Fruit fly (Drosophila melanogaster): ENCODE results near the gene CG34148.

The CG34148 gene

DNA sequence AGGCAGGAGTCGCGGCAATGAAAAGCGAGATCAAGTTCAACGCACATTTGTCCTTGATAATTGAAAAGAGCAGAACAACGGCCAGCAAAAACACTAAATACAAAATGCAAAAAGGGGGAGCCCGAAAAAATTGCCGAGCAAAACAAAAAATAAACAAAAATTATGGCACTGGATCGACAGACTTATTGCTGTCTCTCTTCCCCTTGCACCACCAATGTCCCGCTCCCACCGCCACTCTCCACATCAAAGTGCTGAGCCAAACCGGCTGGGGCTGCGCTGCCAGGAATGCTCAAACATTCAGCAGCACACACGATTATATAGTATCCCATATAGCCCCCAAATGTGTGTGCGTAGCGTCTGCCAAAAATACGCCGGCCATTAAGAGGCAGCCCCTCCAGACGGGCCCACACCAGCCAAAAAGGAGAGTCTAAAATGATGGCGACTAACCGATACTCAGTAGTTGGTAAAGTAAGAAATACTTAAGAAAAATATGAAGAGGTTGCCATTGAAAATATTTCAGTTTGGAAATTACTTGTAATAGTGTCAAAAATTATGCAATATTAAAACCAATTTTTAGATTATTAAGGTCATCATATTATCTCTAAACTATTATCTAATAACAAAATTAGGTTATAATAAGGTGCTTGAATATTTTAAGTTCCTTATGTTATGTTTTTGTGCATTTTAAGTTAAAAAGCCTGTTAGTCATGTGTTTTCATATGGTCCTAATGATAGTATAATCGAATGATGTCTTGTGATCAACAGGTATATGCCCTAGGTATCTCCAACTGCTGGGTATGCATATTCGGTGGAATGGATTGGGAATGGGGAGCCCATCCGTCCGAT is 43.1 kb upstream of the CG34148 start (continued):
- TF ChIP-seq Ets96B (tag; optimal IDR thresholded peaks at IDR 0.05): peak; percentile 77
- no peak for TF ChIP-seq fd85E (GFP tag; optimal IDR thresholded peaks at IDR 0.05)
- TF ChIP-seq CG15336 (GFP tag; IDR thresholded peaks at IDR 0.05): peak; percentile 38; the same call in 1 of the 2 replicates
- TF ChIP-seq vri (GFP tag; optimal IDR thresholded peaks at IDR 0.05): peak; percentile 62
- TF ChIP-seq spab (GFP tag; optimal IDR thresholded peaks at IDR 0.05): peak; percentile 85
- peak; percentile 75 for TF ChIP-seq CG34406 (GFP tag; optimal IDR thresholded peaks at IDR 0.05)
- TF ChIP-seq CG6163 (GFP tag; IDR thresholded peaks at IDR 0.05): 0 out of 3 replicates have a peak, but pooled peaks have one; percentile 53
- TF ChIP-seq dsx (GFP tag; optimal IDR thresholded peaks at IDR 0.05; ENCODE audit: poor library complexity, severe bottlenecking): peak; percentile 71
- TF ChIP-seq CG6854 (GFP tag; optimal IDR thresholded peaks at IDR 0.05): no peak
- no peak for TF ChIP-seq Lpt (GFP tag; optimal IDR thresholded peaks at IDR 0.05)
- peak in 1 of 2 experiments; percentile 62 for TF ChIP-seq salr (GFP tag; optimal IDR thresholded peaks at IDR 0.05)
- TF ChIP-seq eg (GFP tag; IDR thresholded peaks at IDR 0.05): no peak
- TF ChIP-seq dac (GFP tag; optimal IDR thresholded peaks at IDR 0.05): no peak
- TF ChIP-seq CG6792 (GFP tag; optimal IDR thresholded peaks at IDR 0.05): peak; percentile 71
- peak; percentile 27 for TF ChIP-seq Ets21C (GFP tag; optimal IDR thresholded peaks at IDR 0.05)
- TF ChIP-seq CG7368 (GFP tag; optimal IDR thresholded peaks at IDR 0.05): peak; percentile 28
- TF ChIP-seq CG31627 (GFP tag; optimal IDR thresholded peaks at IDR 0.05): peak; percentile 69
- peak; percentile 71 for TF ChIP-seq CG10669 (GFP tag; optimal IDR thresholded peaks at IDR 0.05)
- peak; percentile 64 for TF ChIP-seq Blimp-1 (GFP tag; optimal IDR thresholded peaks at IDR 0.05)
- peak; percentile 38 for TF ChIP-seq CG4318 (GFP tag; optimal IDR thresholded peaks at IDR 0.05)
- TF ChIP-seq CG11762 (GFP tag; optimal IDR thresholded peaks at IDR 0.05; ENCODE audit: insufficient read depth): peak; percentile 66
- TF ChIP-seq Sox15 (GFP tag; optimal IDR thresholded peaks at IDR 0.05): peak; percentile 57
- TF ChIP-seq Gug (GFP tag; IDR thresholded peaks at IDR 0.05): no peak
- peak; percentile 15 for TF ChIP-seq CG6276 (GFP tag; optimal IDR thresholded peaks at IDR 0.05)
- peak; percentile 76 for TF ChIP-seq achi (GFP tag; optimal IDR thresholded peaks at IDR 0.05)
- TF ChIP-seq CG16779 (tag; optimal IDR thresholded peaks at IDR 0.05): peak; percentile 19
- TF ChIP-seq CG8119 (GFP tag; IDR thresholded peaks at IDR 0.05): peak; percentile 23; the same call in 1 of the 3 replicates
- peak; percentile 78 for TF ChIP-seq Met (GFP tag; optimal IDR thresholded peaks at IDR 0.05)
- TF ChIP-seq CG11294 (GFP tag; IDR thresholded peaks at IDR 0.05): no peak
- peak; percentile 80 for TF ChIP-seq topi (GFP tag; optimal IDR thresholded peaks at IDR 0.05)
- peak; percentile 74 for TF ChIP-seq CG8632 (GFP tag; optimal IDR thresholded peaks at IDR 0.05)
- peak; percentile 58 for TF ChIP-seq Smox (GFP tag; optimal IDR thresholded peaks at IDR 0.05)
- peak; percentile 86 for TF ChIP-seq esn (GFP tag; optimal IDR thresholded peaks at IDR 0.05)
- peak; percentile 74 for TF ChIP-seq acj6 (GFP tag; optimal IDR thresholded peaks at IDR 0.05)
- peak; percentile 52 for TF ChIP-seq Hr39 (GFP tag; optimal IDR thresholded peaks at IDR 0.05)

DNA sequence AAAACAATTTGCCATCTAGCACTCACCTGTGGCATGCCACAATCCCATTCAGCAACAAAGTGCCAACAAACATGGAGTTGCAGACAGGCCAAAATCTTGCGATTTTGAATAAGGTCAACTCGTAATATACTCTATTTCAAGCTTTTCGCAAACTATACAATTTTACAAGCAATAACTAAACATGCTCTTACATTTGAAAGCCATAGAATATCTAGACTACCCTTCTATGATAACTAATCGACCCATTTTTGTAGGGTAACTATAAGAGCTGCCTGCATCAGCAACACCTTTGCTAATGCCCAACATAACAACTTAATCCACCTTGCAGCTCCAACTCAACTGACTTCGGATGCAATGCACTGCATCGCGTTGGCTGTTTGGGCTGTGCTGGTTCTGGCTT is 42.0 kb upstream of the CG34148 start:
- TF ChIP-seq Hr39 (GFP tag; optimal IDR thresholded peaks at IDR 0.05) (no peak), CG4318 (GFP tag; optimal IDR thresholded peaks at IDR 0.05) (no peak), CG6163 (GFP tag; IDR thresholded peaks at IDR 0.05) (peak; percentile 49; the same call in 1 of the 3 replicates), CG10669 (GFP tag; optimal IDR thresholded peaks at IDR 0.05) (no peak), CG15336 (GFP tag; IDR thresholded peaks at IDR 0.05) (no peak), Hr38 (GFP tag; optimal IDR thresholded peaks at IDR 0.05) (no peak), fd59A (GFP tag; optimal IDR thresholded peaks at IDR 0.05) (no peak), Sox14 (GFP tag; optimal IDR thresholded peaks at IDR 0.05) (no peak), spab (GFP tag; optimal IDR thresholded peaks at IDR 0.05) (no peak), CG10631 (GFP tag; optimal IDR thresholded peaks at IDR 0.05) (peak; percentile 51), CG32006 (GFP tag; optimal IDR thresholded peaks at IDR 0.05) (peak; percentile 27), CG31627 (GFP tag; optimal IDR thresholded peaks at IDR 0.05) (no peak), Ets96B (tag; optimal IDR thresholded peaks at IDR 0.05) (no peak), Lpt (GFP tag; optimal IDR thresholded peaks at IDR 0.05) (no peak), CG8119 (GFP tag; IDR thresholded peaks at IDR 0.05) (0 out of 3 replicates have a peak, but pooled peaks have one; percentile 19), cyc (GFP tag; optimal IDR thresholded peaks at IDR 0.05) (no peak), CG1621 (tag; optimal IDR thresholded peaks at IDR 0.05) (no peak), topi (GFP tag; optimal IDR thresholded peaks at IDR 0.05) (no peak), OdsH (GFP tag; optimal IDR thresholded peaks at IDR 0.05) (no peak), net (GFP tag; optimal IDR thresholded peaks at IDR 0.05) (no peak), CG7368 (GFP tag; optimal IDR thresholded peaks at IDR 0.05) (no peak), CG8319 (GFP tag; optimal IDR thresholded peaks at IDR 0.05) (no peak), esn (GFP tag; optimal IDR thresholded peaks at IDR 0.05) (no peak), CG3032 (tag; optimal IDR thresholded peaks at IDR 0.05) (no peak), Eip78C (GFP tag) (peak; percentile 46), eg (GFP tag; IDR thresholded peaks at IDR 0.05) (0 out of 3 replicates have a peak, but pooled peaks have one; percentile 32), Hr4 (GFP tag; optimal IDR thresholded peaks at IDR 0.05) (no peak)
